Fruit fly (Drosophila melanogaster) whole organism, prepupa: ENCODE results near the gene Esyt2.

Source experiments
- Blimp-1 ChIP-seq: fragments of 200-800 bp; sonication (Bioruptor generic); optimal IDR thresholded peaks from 3 replicates; lab custom pipeline; 2017; ENCODE audit warnings: missing biosample characterization, missing genetic modification characterization, mild to moderate bottlenecking, moderate library complexity, missing genetic modification reagents
- CG10631 ChIP-seq: fragments of 200-800 bp; sonication (Bioruptor generic); optimal IDR thresholded peaks from 2 replicates; lab custom pipeline; 2016; ENCODE audit warnings: missing biosample characterization, missing genetic modification characterization
- CG10669 ChIP-seq: fragments of 200-800 bp; sonication (Bioruptor generic); optimal IDR thresholded peaks from 3 replicates; lab custom pipeline; 2018; ENCODE audit warnings: missing biosample characterization, mild to moderate bottlenecking, missing genetic modification characterization, moderate library complexity
- CG11294 ChIP-seq: fragments of 200-800 bp; sonication (Bioruptor generic); IDR thresholded peaks from 2 replicates; pipeline ENCODE4 v1.3.6; 2022; ENCODE audit warnings: missing biosample characterization, missing genetic modification characterization
- CG11762 ChIP-seq: fragments of 200-800 bp; sonication (Bioruptor generic); optimal IDR thresholded peaks from 3 replicates; lab custom pipeline; 2016; ENCODE audit warnings: missing biosample characterization, missing genetic modification characterization; ENCODE audit not compliant: insufficient read depth
- CG11902 ChIP-seq: fragments of 200-800 bp; sonication (Bioruptor generic); optimal IDR thresholded peaks from 3 replicates; lab custom pipeline; 2016; ENCODE audit warnings: missing biosample characterization, missing genetic modification characterization
- CG15336 ChIP-seq: fragments of 200-800 bp; sonication (Bioruptor generic); IDR thresholded peaks from 2 replicates; pipeline ENCODE4 v1.3.6; 2022; ENCODE audit warnings: missing biosample characterization, missing genetic modification characterization
- CG1621 ChIP-seq: fragments of 200-800 bp; sonication (Bioruptor generic); optimal IDR thresholded peaks from 3 replicates; lab custom pipeline; 2018; ENCODE audit warnings: missing biosample characterization, mild to moderate bottlenecking, missing genetic modification characterization
- CG16779 ChIP-seq: fragments of 200-800 bp; sonication (Bioruptor generic); optimal IDR thresholded peaks from 3 replicates; lab custom pipeline; 2017; ENCODE audit warnings: missing biosample characterization, mild to moderate bottlenecking, missing genetic modification characterization
- CG31627 ChIP-seq: fragments of 200-800 bp; sonication (Bioruptor generic); optimal IDR thresholded peaks from 3 replicates; lab custom pipeline; 2016; ENCODE audit warnings: missing biosample characterization, missing genetic modification characterization
- CG34406 ChIP-seq: fragments of 200-800 bp; sonication (Bioruptor generic); optimal IDR thresholded peaks from 3 replicates; lab custom pipeline; 2016; ENCODE audit warnings: missing biosample characterization, missing genetic modification characterization
- CG3919 ChIP-seq: fragments of 200-800 bp; sonication (Bioruptor generic); optimal IDR thresholded peaks from 3 replicates; lab custom pipeline; 2016; ENCODE audit warnings: missing biosample characterization, missing genetic modification characterization
- CG4318 ChIP-seq: fragments of 200-800 bp; sonication (Bioruptor generic); optimal IDR thresholded peaks from 3 replicates; lab custom pipeline; 2017; ENCODE audit warnings: missing biosample characterization, mild to moderate bottlenecking, missing genetic modification characterization
- CG6163 ChIP-seq: fragments of 200-800 bp; sonication (Bioruptor generic); IDR thresholded peaks from 3 replicates; pipeline ENCODE4 v1.3.6; 2022; ENCODE audit warnings: missing biosample characterization, missing genetic modification characterization
- CG6276 ChIP-seq: fragments of 200-800 bp; sonication (Bioruptor generic); optimal IDR thresholded peaks from 2 replicates; lab custom pipeline; 2017; ENCODE audit warnings: missing biosample characterization, mild to moderate bottlenecking, missing genetic modification characterization
- CG6792 ChIP-seq: fragments of 200-800 bp; sonication (Bioruptor generic); optimal IDR thresholded peaks from 3 replicates; lab custom pipeline; 2016; ENCODE audit warnings: missing biosample characterization, missing genetic modification characterization
- CG6808 ChIP-seq: fragments of 200-800 bp; sonication (Bioruptor generic); optimal IDR thresholded peaks from 3 replicates; lab custom pipeline; 2017; ENCODE audit warnings: missing biosample characterization, missing genetic modification characterization, mild to moderate bottlenecking, moderate library complexity, missing genetic modification reagents
- CG6854 ChIP-seq: fragments of 200-800 bp; sonication (Bioruptor generic); optimal IDR thresholded peaks from 2 replicates; lab custom pipeline; 2017; ENCODE audit warnings: missing biosample characterization, mild to moderate bottlenecking, missing genetic modification characterization
- CG7368 ChIP-seq: fragments of 200-800 bp; sonication (Bioruptor generic); optimal IDR thresholded peaks from 3 replicates; lab custom pipeline; 2016; ENCODE audit warnings: missing biosample characterization, missing genetic modification characterization
- CG8119 ChIP-seq: fragments of 200-800 bp; sonication (Bioruptor generic); IDR thresholded peaks from 3 replicates; pipeline ENCODE4 v1.3.6; 2022; ENCODE audit warnings: missing biosample characterization, missing genetic modification characterization
- CG8319 ChIP-seq: fragments of 200-800 bp; sonication (Bioruptor generic); optimal IDR thresholded peaks from 3 replicates; lab custom pipeline; 2016; ENCODE audit warnings: missing biosample characterization, missing genetic modification characterization
- CG8632 ChIP-seq: fragments of 200-800 bp; sonication (Bioruptor generic); optimal IDR thresholded peaks from 3 replicates; lab custom pipeline; 2016; ENCODE audit warnings: missing biosample characterization, missing genetic modification characterization
- CG9139 ChIP-seq: fragments of 200-800 bp; sonication (Bioruptor generic); optimal IDR thresholded peaks from 3 replicates; lab custom pipeline; 2017; ENCODE audit warnings: missing biosample characterization, mild to moderate bottlenecking, missing genetic modification characterization
- Eip75B ChIP-seq: fragments of 200-800 bp; sonication (Bioruptor generic); optimal IDR thresholded peaks from 3 replicates; lab custom pipeline; 2016; ENCODE audit warnings: missing biosample characterization, missing genetic modification characterization
- Eip93F ChIP-seq: fragments of 200-800 bp; sonication (Bioruptor generic); optimal IDR thresholded peaks from 2 replicates; lab custom pipeline; 2016; ENCODE audit warnings: missing biosample characterization, mild to moderate bottlenecking, missing genetic modification characterization
- Ets21C ChIP-seq: fragments of 200-800 bp; sonication (Bioruptor generic); optimal IDR thresholded peaks from 3 replicates; lab custom pipeline; 2016; ENCODE audit warnings: missing biosample characterization, missing genetic modification characterization
- Ets96B ChIP-seq: fragments of 200-800 bp; optimal IDR thresholded peaks from 2 replicates; lab custom pipeline; 2019; ENCODE audit warnings: missing biosample characterization, mild to moderate bottlenecking, missing genetic modification characterization, moderate library complexity
- Gug ChIP-seq: fragments of 200-800 bp; sonication (Bioruptor generic); IDR thresholded peaks from 2 replicates; pipeline ENCODE4 v1.3.6; 2022; ENCODE audit warnings: missing biosample characterization, missing genetic modification characterization
- Hr38 ChIP-seq: sonication (Bioruptor generic); optimal IDR thresholded peaks from 2 replicates; lab custom pipeline; 2016; ENCODE audit warnings: missing biosample characterization, missing genetic modification characterization
- Hr39 ChIP-seq: fragments of 200-800 bp; sonication (Bioruptor generic); optimal IDR thresholded peaks from 2 replicates; lab custom pipeline; 2016; ENCODE audit warnings: missing biosample characterization, missing genetic modification characterization
- Hr4 ChIP-seq: fragments of 200-800 bp; sonication (Bioruptor generic); optimal IDR thresholded peaks from 3 replicates; lab custom pipeline; 2016; ENCODE audit warnings: missing biosample characterization, missing genetic modification characterization
- Lpt ChIP-seq: fragments of 200-800 bp; sonication (Bioruptor generic); optimal IDR thresholded peaks from 3 replicates; lab custom pipeline; 2016; ENCODE audit warnings: missing biosample characterization, missing genetic modification characterization
- OdsH ChIP-seq: fragments of 200-800 bp; sonication (Bioruptor generic); optimal IDR thresholded peaks from 3 replicates; lab custom pipeline; 2016; ENCODE audit warnings: missing biosample characterization, missing genetic modification characterization
- Sox102F ChIP-seq: fragments of 200-800 bp; sonication (Bioruptor generic); optimal IDR thresholded peaks from 2 replicates; lab custom pipeline; 2016; ENCODE audit warnings: missing biosample characterization, mild to moderate bottlenecking, missing genetic modification characterization
- Sox15 ChIP-seq: fragments of 200-800 bp; sonication (Bioruptor generic); optimal IDR thresholded peaks from 3 replicates; lab custom pipeline; 2016; ENCODE audit warnings: missing biosample characterization, missing genetic modification characterization
- achi ChIP-seq: fragments of 200-800 bp; sonication (Bioruptor generic); optimal IDR thresholded peaks from 3 replicates; lab custom pipeline; 2016; ENCODE audit warnings: missing biosample characterization, missing genetic modification characterization
- cyc ChIP-seq: fragments of 200-800 bp; sonication (Bioruptor generic); optimal IDR thresholded peaks from 3 replicates; lab custom pipeline; 2016; ENCODE audit warnings: missing biosample characterization, missing genetic modification characterization
- dac ChIP-seq: fragments of 200-800 bp; sonication (Bioruptor generic); optimal IDR thresholded peaks from 2 replicates; lab custom pipeline; 2017; ENCODE audit warnings: missing biosample characterization, mild to moderate bottlenecking, missing genetic modification characterization
- dsx ChIP-seq: fragments of 200-800 bp; optimal IDR thresholded peaks from 3 replicates; lab custom pipeline; 2019; ENCODE audit warnings: missing biosample characterization, mild to moderate bottlenecking, missing genetic modification characterization, moderate library complexity; ENCODE audit not compliant: poor library complexity, severe bottlenecking
- eg ChIP-seq: fragments of 200-800 bp; sonication (Bioruptor generic); IDR thresholded peaks from 3 replicates; pipeline ENCODE4 v1.3.6; 2022; ENCODE audit warnings: missing biosample characterization, missing genetic modification characterization
- fd59A ChIP-seq: fragments of 200-800 bp; sonication (Bioruptor generic); optimal IDR thresholded peaks from 2 replicates; lab custom pipeline; 2017; ENCODE audit warnings: missing biosample characterization, mild to moderate bottlenecking, missing genetic modification characterization, missing genetic modification reagents
- fd85E ChIP-seq: fragments of 200-800 bp; sonication (Bioruptor generic); optimal IDR thresholded peaks from 3 replicates; lab custom pipeline; 2016; ENCODE audit warnings: missing biosample characterization, missing genetic modification characterization
- fkh ChIP-seq: fragments of 200-800 bp; sonication (Bioruptor generic); optimal IDR thresholded peaks from 3 replicates; lab custom pipeline; 2017; ENCODE audit warnings: missing biosample characterization, mild to moderate bottlenecking, missing genetic modification characterization, moderate library complexity
- lz ChIP-seq: fragments of 200-800 bp; sonication (Bioruptor generic); optimal IDR thresholded peaks from 3 replicates; lab custom pipeline; 2016; ENCODE audit warnings: missing biosample characterization, missing genetic modification characterization
- net ChIP-seq: fragments of 200-800 bp; sonication (Bioruptor generic); optimal IDR thresholded peaks from 3 replicates; lab custom pipeline; 2016; ENCODE audit warnings: missing biosample characterization, missing genetic modification characterization
- pdm3 ChIP-seq: fragments of 200-800 bp; sonication (Bioruptor generic); optimal IDR thresholded peaks from 3 replicates; lab custom pipeline; 2016; ENCODE audit warnings: missing biosample characterization, missing genetic modification characterization
- salr ChIP-seq, 2 experiments: fragments of 200-800 bp; sonication (Bioruptor generic); optimal IDR thresholded peaks; 3 replicates each; lab custom pipeline; 2016 to 2018; ENCODE audit warnings: missing biosample characterization in 2 of 2, missing genetic modification characterization in 2 of 2, mild to moderate bottlenecking in 1 of 2
- spab ChIP-seq: fragments of 200-800 bp; sonication (Bioruptor generic); optimal IDR thresholded peaks from 2 replicates; lab custom pipeline; 2017; ENCODE audit warnings: missing biosample characterization, mild to moderate bottlenecking, missing genetic modification characterization, missing genetic modification reagents
- ss ChIP-seq, 2 experiments: fragments of 200-800 bp; sonication (Bioruptor generic); optimal IDR thresholded peaks; 2 replicates in 1 of 2; 3 replicates in 1 of 2; lab custom pipeline; 2017 to 2018; ENCODE audit warnings: mild to moderate bottlenecking in 2 of 2, missing biosample characterization in 2 of 2, missing genetic modification characterization in 2 of 2, moderate library complexity in 1 of 2
- svp ChIP-seq: fragments of 200-800 bp; sonication (Bioruptor generic); peaks from one replicate; lab custom pipeline; 2016; ENCODE audit warnings: missing biosample characterization, missing genetic modification characterization
- topi ChIP-seq: fragments of 200-800 bp; sonication (Bioruptor generic); optimal IDR thresholded peaks from 3 replicates; lab custom pipeline; 2016; ENCODE audit warnings: missing biosample characterization, missing genetic modification characterization
- vri ChIP-seq: fragments of 200-800 bp; sonication (Bioruptor generic); optimal IDR thresholded peaks from 3 replicates; lab custom pipeline; 2016; ENCODE audit warnings: missing biosample characterization, mild to moderate bottlenecking, missing genetic modification characterization

The Esyt2 gene

dm6 chr3R:24565748-24566239 lies 21.3 kb downstream of the Esyt2 start:
- TF ChIP-seq CG34406 (GFP tag; lab: Kevin White, UChicago) (peak; percentile 3), spab (GFP tag; lab: Kevin White, UChicago) (peak; percentile 31), Ets96B (tag; lab: Kevin White, UChicago) (no peak), Ets21C (no peak), Hr38 (GFP tag; lab: Kevin White, UChicago) (no peak), CG9139 (GFP tag; lab: Kevin White, UChicago) (peak; percentile 43), Sox15 (GFP tag; lab: Kevin White, UChicago) (no peak), OdsH (GFP tag; lab: Kevin White, UChicago) (no peak), CG7368 (no peak), dac (GFP tag; lab: Kevin White, UChicago) (no peak), CG10631 (GFP tag; lab: Kevin White, UChicago) (peak; percentile 9), CG15336 (peak; percentile 62), CG1621 (peak; percentile 2), net (GFP tag; lab: Kevin White, UChicago) (peak; percentile 57), CG11762 (no peak), fkh (GFP tag; lab: Kevin White, UChicago) (peak; percentile 97), CG4318 (GFP tag; lab: Kevin White, UChicago) (no peak), dsx (GFP tag; lab: Kevin White, UChicago) (peak; percentile 64), salr (GFP tag; optimal IDR thresholded peaks at IDR 0.05; lab: Kevin White, UChicago) (no peak), Eip75B (GFP tag; lab: Kevin White, UChicago) (peak; percentile 54), svp (GFP tag; lab: Kevin White, UChicago) (peak; percentile 79), Gug (GFP tag; lab: Robert Waterston, UW) (no peak), CG6163 (GFP tag; lab: Robert Waterston, UW) (peak; percentile 77; the same call in 2 of the 3 replicates), cyc (no peak), CG11294 (no peak), CG31627 (GFP tag; lab: Kevin White, UChicago) (no peak), CG8632 (GFP tag; lab: Kevin White, UChicago) (peak; percentile 17), Hr39 (GFP tag; lab: Kevin White, UChicago) (no peak), CG6276 (GFP tag; lab: Kevin White, UChicago) (no peak), achi (GFP tag; lab: Kevin White, UChicago) (no peak), fd59A (no peak), Hr4 (no peak), pdm3 (GFP tag; lab: Kevin White, UChicago) (no peak), Lpt (GFP tag; lab: Kevin White, UChicago) (peak; percentile 16), topi (GFP tag; lab: Kevin White, UChicago) (peak; percentile 1), eg (GFP tag; lab: Robert Waterston, UW) (no peak; the same call in 2 of the 3 replicates), Sox102F (GFP tag; lab: Kevin White, UChicago) (peak; percentile 63), CG6808 (GFP tag; lab: Kevin White, UChicago) (peak; percentile 37), CG6854 (GFP tag; lab: Kevin White, UChicago) (no peak), fd85E (GFP tag; lab: Kevin White, UChicago) (peak; percentile 37), CG10669 (GFP tag; lab: Kevin White, UChicago) (no peak), CG8319 (no peak), CG11902 (GFP tag; lab: Kevin White, UChicago) (no peak), CG16779 (tag; lab: Kevin White, UChicago) (peak; percentile 72), CG8119 (GFP tag; lab: Robert Waterston, UW) (peak; percentile 61; the same call in 2 of the 3 replicates), CG3919 (GFP tag; lab: Kevin White, UChicago) (peak; percentile 23), Blimp-1 (GFP tag; lab: Kevin White, UChicago) (no peak), lz (GFP tag; lab: Kevin White, UChicago) (no peak), Eip93F (GFP tag; lab: Kevin White, UChicago) (peak; percentile 33), CG6792 (GFP tag; lab: Kevin White, UChicago) (peak; percentile 12), ss (GFP tag; optimal IDR thresholded peaks at IDR 0.05; lab: Kevin White, UChicago) (peak; percentile 63 to 80), vri (peak; percentile 81)
